Worm (Caenorhabditis elegans) whole organism, L3 larva: ENCODE results near the gene ugt-13.

Experiments
- ceh-82 ChIP-seq: fragments of 150-350 bp; optimal IDR thresholded peaks from 2 replicates; lab custom pipeline; 2014; ENCODE audit warnings: missing biosample characterization, missing genetic modification characterization
- egl-5 ChIP-seq: fragments of 150-350 bp; optimal IDR thresholded peaks from 2 replicates; lab custom pipeline; 2017; ENCODE audit warnings: missing biosample characterization, missing genetic modification reagents, missing genetic modification characterization, inconsistent platforms
- elt-2 ChIP-seq: sonication (generic microtip); optimal IDR thresholded peaks from 2 replicates; lab custom pipeline; 2016; ENCODE audit warnings: missing genetic modification reagents, mild to moderate bottlenecking, missing genetic modification characterization, missing compliant biosample characterization
- fkh-10 ChIP-seq: sonication (generic microtip); optimal IDR thresholded peaks from 2 replicates; lab custom pipeline; 2017; ENCODE audit warnings: missing biosample characterization, missing genetic modification reagents, missing genetic modification characterization
- jun-1 ChIP-seq: fragments of 150-350 bp; optimal IDR thresholded peaks from 2 replicates; lab custom pipeline; 2014; ENCODE audit warnings: missing biosample characterization, missing genetic modification reagents, missing genetic modification characterization
- mdl-1 ChIP-seq: fragments of 150-350 bp; optimal IDR thresholded peaks from 2 replicates; lab custom pipeline; 2014; ENCODE audit warnings: missing biosample characterization, missing genetic modification characterization
- nfya-1 ChIP-seq: sonication (generic microtip); optimal IDR thresholded peaks from 2 replicates; lab custom pipeline; 2017; ENCODE audit warnings: missing genetic modification characterization, mild to moderate bottlenecking, missing compliant biosample characterization, antibody characterized with exemption, moderate library complexity; ENCODE audit not compliant: insufficient read depth
- nhr-12 ChIP-seq: fragments of 150-350 bp; optimal IDR thresholded peaks from 2 replicates; lab custom pipeline; 2014; ENCODE audit warnings: missing biosample characterization, missing genetic modification characterization
- nhr-237 ChIP-seq: fragments of 150-350 bp; optimal IDR thresholded peaks from 2 replicates; lab custom pipeline; 2014; ENCODE audit warnings: missing biosample characterization, missing genetic modification characterization
- nhr-77 ChIP-seq: fragments of 150-350 bp; optimal IDR thresholded peaks from 2 replicates; lab custom pipeline; 2014; ENCODE audit warnings: missing biosample characterization, missing genetic modification characterization
- pha-4 ChIP-seq: fragments of 150-350 bp; optimal IDR thresholded peaks from 2 replicates; lab custom pipeline; 2014; ENCODE audit warnings: missing biosample characterization, missing genetic modification reagents, missing genetic modification characterization
- pqm-1 ChIP-seq: fragments of 150-350 bp; optimal IDR thresholded peaks from 2 replicates; lab custom pipeline; 2017; ENCODE audit warnings: missing biosample characterization, missing genetic modification characterization, inconsistent platforms

- no peak for TF ChIP-seq nhr-77
- TF ChIP-seq nhr-12 (tag; lab: Kevin White, UChicago): no peak
- TF ChIP-seq egl-5: no peak
- no peak for TF ChIP-seq jun-1 (tag; lab: Kevin White, UChicago)
- no peak for TF ChIP-seq fkh-10 (GFP tag; lab: Kevin White, UChicago)
- TF ChIP-seq ceh-82 (tag; lab: Kevin White, UChicago): no peak
- TF ChIP-seq pha-4 (tag; lab: Kevin White, UChicago): no peak
- no peak for TF ChIP-seq nfya-1 (tag; lab: Kevin White, UChicago)
- TF ChIP-seq mdl-1 (tag; lab: Kevin White, UChicago): no peak
- no peak for TF ChIP-seq elt-2 (tag; lab: Kevin White, UChicago)
- no peak for TF ChIP-seq pqm-1
- no peak for TF ChIP-seq nhr-237 (tag; lab: Kevin White, UChicago)
Measured at ce11 chrV:4918091-4918624, 9.5 kb downstream of the ugt-13 start, which contains the start of gene C02E7.7.
